Worm (Caenorhabditis elegans): ENCODE results near the gene cutl-25.
A peak's percentile ranks its signal among the peaks of the same experiment; 100 is the strongest.

The cutl-25 gene

ce11 chrIII:3047040-3047439, at the start of gene cutl-25:
Gene cutl-25, minus strand, starts transcription at chrIII:3047140.
- TF ChIP-seq W03F9.2 (tag; optimal IDR thresholded peaks at IDR 0.05): no peak

ce11 chrIII:3096091-3096490, 49.2 kb upstream of the cutl-25 start:
- TF ChIP-seq dao-5 (tag; optimal IDR thresholded peaks at IDR 0.05) (no peak), W03F9.2 (tag; optimal IDR thresholded peaks at IDR 0.05) (no peak), him-1 (tag; optimal IDR thresholded peaks at IDR 0.05) (no peak)

- TF ChIP-seq W03F9.2 (tag; optimal IDR thresholded peaks at IDR 0.05): no peak
- no peak for TF ChIP-seq dao-5 (tag; optimal IDR thresholded peaks at IDR 0.05)
- no peak for TF ChIP-seq him-1 (tag; optimal IDR thresholded peaks at IDR 0.05)
Observed at ce11 chrIII:3094694-3095093, 47.8 kb upstream of the cutl-25 start.

- TF ChIP-seq W03F9.2 (tag; optimal IDR thresholded peaks at IDR 0.05): no peak
- TF ChIP-seq him-1 (tag; optimal IDR thresholded peaks at IDR 0.05): no peak
- TF ChIP-seq dao-5 (tag; optimal IDR thresholded peaks at IDR 0.05): no peak
Observed at ce11 chrIII:3091572-3091971, 44.6 kb upstream of the cutl-25 start, which contains the start of gene ccep-135. Gene ccep-135, plus strand, starts transcription at chrIII:3091872.

ce11 chrIII:3086471-3086870, 39.5 kb upstream of the cutl-25 start, which contains the start of gene sft-1:
Gene sft-1, plus strand, starts transcription at chrIII:3086671.
- no peak for TF ChIP-seq W03F9.2 (tag; optimal IDR thresholded peaks at IDR 0.05)
- TF ChIP-seq dao-5 (tag; optimal IDR thresholded peaks at IDR 0.05): no peak
- no peak for TF ChIP-seq him-1 (tag; optimal IDR thresholded peaks at IDR 0.05)

ce11 chrIII:3070026-3070573, 23.2 kb upstream of the cutl-25 start, which contains the start of gene H06I04.3:
Gene H06I04.3, plus strand, starts transcription at chrIII:3070523.
- TF ChIP-seq dao-5 (tag; optimal IDR thresholded peaks at IDR 0.05) (no peak), W03F9.2 (tag; optimal IDR thresholded peaks at IDR 0.05) (no peak), him-1 (tag; optimal IDR thresholded peaks at IDR 0.05) (no peak)

- no peak for TF ChIP-seq W03F9.2 (tag; optimal IDR thresholded peaks at IDR 0.05)
Observed at ce11 chrIII:3069101-3069500, 22.2 kb upstream of the cutl-25 start.

ce11 chrIII:3067909-3068455, 21.0 kb upstream of the cutl-25 start, which contains the start of gene ubl-1:
Gene ubl-1, plus strand, starts transcription at chrIII:3068310.
- TF ChIP-seq dao-5 (tag; optimal IDR thresholded peaks at IDR 0.05) (no peak), W03F9.2 (tag; optimal IDR thresholded peaks at IDR 0.05) (peak; percentile 87), him-1 (tag; optimal IDR thresholded peaks at IDR 0.05) (peak; percentile 26)

- no peak for TF ChIP-seq him-1 (tag; optimal IDR thresholded peaks at IDR 0.05)
- no peak for TF ChIP-seq dao-5 (tag; optimal IDR thresholded peaks at IDR 0.05)
- TF ChIP-seq W03F9.2 (tag; optimal IDR thresholded peaks at IDR 0.05): no peak
Observed at ce11 chrIII:3066769-3067168, 19.8 kb upstream of the cutl-25 start.

ce11 chrIII:3065876-3066509, 19.1 kb upstream of the cutl-25 start:
- TF ChIP-seq W03F9.2 (tag; optimal IDR thresholded peaks at IDR 0.05) (peak; percentile 47), dao-5 (tag; optimal IDR thresholded peaks at IDR 0.05) (no peak), him-1 (tag; optimal IDR thresholded peaks at IDR 0.05) (no peak)

ce11 chrIII:3064566-3064965, 17.6 kb upstream of the cutl-25 start:
- TF ChIP-seq dao-5 (tag; optimal IDR thresholded peaks at IDR 0.05) (no peak), him-1 (tag; optimal IDR thresholded peaks at IDR 0.05) (no peak), W03F9.2 (tag; optimal IDR thresholded peaks at IDR 0.05) (no peak)

ce11 chrIII:3063999-3064398, 17.1 kb upstream of the cutl-25 start, which contains the start of gene H06I04.6:
Gene H06I04.6, minus strand, starts transcription at chrIII:3064343.
- TF ChIP-seq dao-5 (tag; optimal IDR thresholded peaks at IDR 0.05) (no peak), him-1 (tag; optimal IDR thresholded peaks at IDR 0.05) (no peak), W03F9.2 (tag; optimal IDR thresholded peaks at IDR 0.05) (no peak)

ce11 chrIII:3063565-3063964, 16.6 kb upstream of the cutl-25 start:
- TF ChIP-seq W03F9.2 (tag; optimal IDR thresholded peaks at IDR 0.05) (no peak), dao-5 (tag; optimal IDR thresholded peaks at IDR 0.05) (no peak), him-1 (tag; optimal IDR thresholded peaks at IDR 0.05) (no peak)

ce11 chrIII:3063084-3063483, 16.1 kb upstream of the cutl-25 start:
- no peak for TF ChIP-seq him-1 (tag; optimal IDR thresholded peaks at IDR 0.05)
- no peak for TF ChIP-seq W03F9.2 (tag; optimal IDR thresholded peaks at IDR 0.05)
- TF ChIP-seq dao-5 (tag; optimal IDR thresholded peaks at IDR 0.05): no peak

Measured in whole organism, L4/young adult.